Fruit fly (Drosophila melanogaster): ENCODE results near the gene CG14210.

The CG14210 gene

DNA sequence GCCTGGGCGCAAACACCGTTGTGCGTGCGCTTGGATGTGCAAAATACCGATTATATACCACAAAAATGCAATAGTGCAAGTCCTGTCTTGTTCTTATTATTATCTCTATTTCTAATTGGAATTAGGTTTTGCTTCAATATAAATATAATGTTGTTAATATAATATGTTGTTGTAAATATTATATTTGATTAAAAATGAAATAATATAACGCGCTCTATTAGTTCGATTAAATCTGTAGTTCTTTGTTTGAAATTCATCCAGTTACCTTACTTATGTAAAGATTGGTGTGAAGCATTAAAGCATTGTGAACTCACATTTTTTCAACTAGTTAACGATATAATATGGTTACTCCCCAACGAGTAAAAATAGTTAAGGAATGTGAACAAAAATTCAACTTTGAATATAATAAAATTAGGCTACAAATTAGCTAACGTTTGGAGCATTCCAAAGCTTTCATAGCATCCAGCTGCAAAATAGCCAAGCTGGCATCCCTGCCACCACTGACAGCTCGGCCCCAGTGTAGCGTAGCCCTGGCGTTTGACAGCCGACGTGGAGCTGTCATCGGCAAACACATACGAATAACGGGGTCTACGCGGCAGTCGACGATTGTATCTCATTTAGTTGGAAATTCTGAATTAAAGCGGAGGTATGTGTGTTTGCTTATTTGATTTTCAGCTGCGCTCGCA lies 27.0 kb downstream of the CG14210 start, which contains the start of the genes CG12237 and Sec61gamma (continued):
- TF ChIP-seq CG2712 (tag; optimal IDR thresholded peaks at IDR 0.05) (peak; percentile 48), Mad (GFP tag; optimal IDR thresholded peaks at IDR 0.05) (peak; percentile 9), ci (GFP tag; IDR thresholded peaks at IDR 0.05) (peak; percentile 74), C15 (GFP tag; IDR thresholded peaks at IDR 0.05) (no peak), CG6272 (GFP tag; IDR thresholded peaks at IDR 0.05) (no peak), CG9215 (GFP tag; IDR thresholded peaks at IDR 0.05) (peak; percentile 29), CHES-1-like (GFP tag; optimal IDR thresholded peaks at IDR 0.05) (peak; percentile 43), sob (GFP tag; IDR thresholded peaks at IDR 0.05) (0 out of 2 replicates have a peak, but pooled peaks have one; percentile 28), emc (GFP tag; optimal IDR thresholded peaks at IDR 0.05) (no peak), ftz-f1 (GFP tag; optimal IDR thresholded peaks at IDR 0.05) (peak; percentile 20), Nf-YB (GFP tag; optimal IDR thresholded peaks at IDR 0.05) (peak; percentile 16), E2f2 (GFP tag; IDR thresholded peaks at IDR 0.05) (peak; percentile 33; the same call in 1 of the 2 replicates), pho (GFP tag; optimal IDR thresholded peaks at IDR 0.05) (peak; percentile 10), Dek (tag; optimal IDR thresholded peaks at IDR 0.05) (peak; percentile 27), CG10462 (GFP tag; optimal IDR thresholded peaks at IDR 0.05) (peak; percentile 12), CG11093 (GFP tag; IDR thresholded peaks at IDR 0.05) (no peak), lilli (GFP tag; optimal IDR thresholded peaks at IDR 0.05) (peak; percentile 25), vvl (GFP tag; IDR thresholded peaks at IDR 0.05) (peak; percentile 57; the same call in 1 of the 2 replicates), crp (GFP tag; optimal IDR thresholded peaks at IDR 0.05) (peak in 1 of 2 experiments; percentile 36), CG17186 (GFP tag; optimal IDR thresholded peaks at IDR 0.05) (peak; percentile 29), gt (GFP tag; IDR thresholded peaks at IDR 0.05) (no peak), Sry-β (GFP tag; optimal IDR thresholded peaks at IDR 0.05) (peak; percentile 96), CG7987 (GFP tag; optimal IDR thresholded peaks at IDR 0.05) (peak; percentile 64), Bdp1 (GFP tag; optimal IDR thresholded peaks at IDR 0.05) (no peak), phol (tag; optimal IDR thresholded peaks at IDR 0.05) (peak; percentile 33), gfzf (GFP tag; optimal IDR thresholded peaks at IDR 0.05) (peak; percentile 39), CG15011 (GFP tag; optimal IDR thresholded peaks at IDR 0.05) (no peak), row (GFP tag; IDR thresholded peaks at IDR 0.05) (peak; percentile 89), zfh2 (GFP tag; optimal IDR thresholded peaks at IDR 0.05) (peak; percentile 37), CG9797 (GFP tag; optimal IDR thresholded peaks at IDR 0.05) (peak; percentile 31), CG10654 (GFP tag; optimal IDR thresholded peaks at IDR 0.05) (peak; percentile 3), Camta (GFP tag; optimal IDR thresholded peaks at IDR 0.05) (no peak), ewg (GFP tag; optimal IDR thresholded peaks at IDR 0.05) (peak; percentile 11), rib (GFP tag; IDR thresholded peaks at IDR 0.05) (peak; percentile 55), CG17802 (tag; optimal IDR thresholded peaks at IDR 0.05) (peak; percentile 15), CG4282 (GFP tag; optimal IDR thresholded peaks at IDR 0.05) (no peak), CG1233 (GFP tag; optimal IDR thresholded peaks at IDR 0.05) (no peak), Chrac-16 (GFP tag; optimal IDR thresholded peaks at IDR 0.05) (no peak), CG1529 (GFP tag; optimal IDR thresholded peaks at IDR 0.05) (no peak), ems (GFP tag; optimal IDR thresholded peaks at IDR 0.05) (peak; percentile 1), CG9932 (GFP tag; IDR thresholded peaks at IDR 0.05) (peak; percentile 53; the same call in 1 of the 2 replicates), sisA (GFP tag; IDR thresholded peaks at IDR 0.05) (0 out of 2 replicates have a peak, but pooled peaks have one; percentile 12), CG10431 (GFP tag; optimal IDR thresholded peaks at IDR 0.05) (no peak), HmgZ (tag; optimal IDR thresholded peaks at IDR 0.05) (peak; percentile 75), stc (GFP tag; IDR thresholded peaks at IDR 0.05) (0 out of 2 replicates have a peak, but pooled peaks have one; percentile 5)

Measured in whole organism, embryonic.